Worm (Caenorhabditis elegans) whole organism, dauer: ENCODE results near the gene str-87.

Experiments
- unc-62 ChIP-seq: sonication (generic microtip); optimal IDR thresholded peaks from 2 replicates; lab custom pipeline; 2017; ENCODE audit warnings: missing biosample characterization, missing genetic modification reagents, missing genetic modification characterization

The str-87 gene

DNA sequence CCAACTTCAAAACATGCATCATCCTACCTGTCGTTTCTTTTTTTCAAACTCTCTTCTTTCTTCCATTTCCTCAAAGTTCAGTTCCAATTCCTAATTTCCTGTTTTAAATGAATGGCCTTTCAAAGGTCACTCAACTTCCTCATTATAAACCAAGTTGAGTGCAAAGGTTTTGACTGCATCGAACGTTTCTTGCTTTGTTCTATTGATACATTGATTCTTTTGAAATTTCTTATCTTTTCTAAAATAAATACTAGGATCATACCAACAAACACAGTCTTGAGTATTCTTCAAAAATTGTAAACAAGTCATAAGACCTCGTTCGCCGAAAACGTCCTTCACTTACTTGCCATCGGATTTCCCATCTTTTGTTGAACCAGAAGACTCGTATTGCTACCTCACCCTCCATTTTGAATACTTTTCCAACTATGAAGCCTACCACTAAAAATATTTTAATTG lies 2.2 kb upstream of the str-87 start, which contains the start of gene F59E11.7:
Gene F59E11.7, plus strand, starts transcription at position 51 of the 456 bp plus-strand sequence.
- TF ChIP-seq unc-62 = no peak

ce11 chrV:8985740-8986139 lies 2.3 kb downstream of the str-87 start, which contains the start of gene str-85:
Gene str-85 (minus strand): TSS chrV:8985840.
- TF ChIP-seq unc-62 = no peak

DNA sequence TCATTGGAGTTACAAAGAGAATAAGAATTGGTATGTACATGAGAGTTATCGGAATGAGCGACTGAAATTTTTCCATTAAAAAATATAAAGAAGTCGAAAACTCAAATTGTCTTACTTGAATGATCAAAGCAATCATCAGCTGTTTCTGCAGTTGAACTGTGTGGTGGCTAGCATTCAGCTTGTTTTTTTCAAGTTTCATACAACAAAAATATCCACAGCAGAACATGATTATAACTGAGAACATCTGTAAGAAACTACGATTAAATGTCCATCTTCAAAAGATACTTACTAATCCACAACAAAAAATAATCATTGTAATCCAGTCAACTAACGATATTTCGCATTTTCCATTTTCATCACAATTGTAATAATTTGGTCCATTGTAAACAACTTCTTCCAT lies 3.2 kb downstream of the str-87 start:
- TF ChIP-seq unc-62 = no peak

- TF ChIP-seq unc-62 = no peak
These were observed 4.4 kb downstream of the str-87 start, which contains the start of gene str-86 for ce11 chrV:8983604-8984003. Gene str-86 (minus strand): TSS chrV:8983704.

DNA sequence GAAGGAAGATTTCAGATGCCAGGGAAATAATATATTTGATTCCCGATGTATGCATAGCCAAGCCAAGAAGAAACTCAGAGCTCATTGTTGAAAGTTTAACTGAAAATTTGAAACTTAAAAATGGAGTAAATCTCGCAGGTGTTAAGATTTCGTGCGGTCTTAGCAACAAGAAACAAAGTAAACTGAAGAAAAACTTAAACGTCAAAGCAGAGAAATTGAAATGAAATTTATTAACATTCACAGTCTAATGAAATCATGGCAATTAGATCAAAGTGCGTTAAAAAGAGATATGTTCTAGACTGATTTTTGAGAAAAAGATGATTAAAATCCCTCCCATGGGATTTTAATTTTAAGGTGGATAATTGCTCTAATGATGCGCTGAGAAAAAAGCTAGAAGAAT lies 7.2 kb downstream of the str-87 start, which contains the start of gene str-84:
Gene str-84, minus strand, starts transcription at position 101 of the 400 bp plus-strand sequence.
- no peak for TF ChIP-seq unc-62

- no peak for TF ChIP-seq unc-62
These were observed 10.1 kb downstream of the str-87 start for ce11 chrV:8977895-8978294.

DNA sequence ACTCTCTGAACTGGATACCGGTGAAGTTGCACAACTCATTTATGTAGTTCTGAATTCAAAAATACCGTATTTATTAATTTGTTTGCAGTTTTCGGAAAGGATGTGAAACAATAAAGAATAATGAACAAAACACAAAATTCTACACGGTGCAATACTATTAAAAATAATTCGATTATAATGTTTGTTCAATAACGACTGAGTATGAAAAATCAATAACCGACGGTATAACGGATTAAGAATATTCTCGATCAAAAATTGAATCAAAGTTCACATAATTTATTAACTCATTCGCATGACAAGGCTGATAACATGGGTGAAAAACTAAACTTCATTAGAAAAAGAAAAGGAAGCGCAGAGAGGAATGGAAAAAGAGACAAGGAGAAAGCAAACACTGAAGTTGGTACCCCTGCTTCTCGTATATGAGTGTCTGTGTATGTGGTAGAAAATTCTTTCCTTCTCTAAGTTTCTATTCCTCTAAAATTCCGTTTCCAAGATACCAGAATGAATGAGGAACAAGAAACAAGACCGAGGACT lies 13.0 kb downstream of the str-87 start, which contains the start of gene nhr-143:
Gene nhr-143, minus strand, starts transcription at position 51 of the 534 bp plus-strand sequence.
- TF ChIP-seq unc-62 = no peak

DNA sequence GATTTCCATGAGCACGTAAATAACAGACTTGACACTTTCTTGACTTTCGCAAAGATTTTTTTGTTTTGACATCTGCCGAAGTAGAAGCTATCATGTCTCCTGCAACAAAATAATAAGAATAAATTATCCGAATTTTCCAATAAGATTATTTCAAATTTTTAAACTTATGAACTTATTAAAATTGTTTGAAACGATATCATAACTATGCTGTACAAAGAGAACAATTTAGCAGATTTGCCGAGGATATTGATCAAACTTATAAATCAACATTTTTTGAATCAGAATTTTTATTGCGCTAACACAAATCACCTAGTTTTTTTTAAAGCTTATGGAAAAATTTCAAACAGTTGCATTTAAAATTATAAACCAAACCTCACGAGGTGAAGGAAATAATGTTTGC lies 15.7 kb downstream of the str-87 start, which contains the start of gene nhr-195:
Gene nhr-195, minus strand, starts transcription at position 101 of the 400 bp plus-strand sequence.
- TF ChIP-seq unc-62 = no peak

DNA sequence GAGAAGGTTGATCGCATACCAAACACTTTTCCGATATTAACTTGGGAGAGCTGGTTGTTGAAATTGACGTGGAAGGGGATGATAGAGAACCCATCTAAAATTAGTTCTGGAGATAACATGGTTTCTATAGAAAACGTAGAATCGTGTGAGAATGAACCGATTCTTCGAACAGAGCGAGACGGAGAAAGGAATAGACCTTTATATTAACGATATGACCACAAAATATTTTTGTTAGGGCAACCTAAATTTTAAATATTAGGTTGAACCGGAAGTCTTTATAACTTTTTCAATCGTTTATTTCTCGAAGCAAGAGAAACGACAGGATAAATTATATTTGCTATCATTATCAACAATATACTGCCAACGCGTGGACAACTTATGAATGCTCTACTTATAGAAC lies 21.9 kb downstream of the str-87 start, which contains the start of gene nhr-219:
Gene nhr-219, minus strand, starts transcription at position 101 of the 400 bp plus-strand sequence.
- TF ChIP-seq unc-62 = no peak

- TF ChIP-seq unc-62 = no peak
These were observed 23.8 kb downstream of the str-87 start, which contains the start of gene nhr-44 for ce11 chrV:8964055-8964758. Gene nhr-44 (minus strand): TSS chrV:8964105.

DNA sequence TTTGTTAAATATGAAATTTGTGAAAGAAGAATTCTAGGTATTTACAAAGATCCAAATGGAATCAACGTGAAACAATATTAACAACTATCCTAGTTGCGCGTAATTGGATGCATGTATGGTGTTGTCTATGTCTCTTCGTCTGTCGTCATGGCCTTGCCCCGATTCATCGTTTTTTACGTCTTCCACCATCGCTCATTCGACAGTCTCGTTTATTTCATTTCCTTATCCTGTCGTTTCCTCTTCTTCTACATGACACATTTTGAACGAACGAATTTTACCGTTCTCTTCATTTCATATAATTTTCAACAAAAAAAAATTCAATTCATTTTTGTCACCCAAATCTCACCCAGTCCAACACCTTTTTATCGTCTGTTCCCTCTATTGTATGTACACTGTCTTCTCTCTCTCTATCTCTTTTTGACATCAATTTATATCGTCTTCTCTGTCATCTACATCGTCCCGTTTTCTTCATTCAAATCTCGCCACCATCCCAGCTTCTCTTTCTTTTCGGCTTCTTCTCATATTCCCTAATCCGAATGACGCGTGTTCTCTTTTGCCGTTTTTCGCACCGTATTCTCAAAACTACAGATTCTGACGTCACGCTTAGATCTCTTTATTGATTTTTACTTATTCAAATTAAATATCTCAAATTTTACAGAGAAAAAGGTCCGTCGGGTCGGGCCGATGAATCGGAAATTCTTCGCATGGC lies 31.5 kb downstream of the str-87 start, which contains the start of gene ttc-17:
Gene ttc-17, plus strand, starts transcription at position 659 of the 709 bp plus-strand sequence.
- TF ChIP-seq unc-62 = no peak

DNA sequence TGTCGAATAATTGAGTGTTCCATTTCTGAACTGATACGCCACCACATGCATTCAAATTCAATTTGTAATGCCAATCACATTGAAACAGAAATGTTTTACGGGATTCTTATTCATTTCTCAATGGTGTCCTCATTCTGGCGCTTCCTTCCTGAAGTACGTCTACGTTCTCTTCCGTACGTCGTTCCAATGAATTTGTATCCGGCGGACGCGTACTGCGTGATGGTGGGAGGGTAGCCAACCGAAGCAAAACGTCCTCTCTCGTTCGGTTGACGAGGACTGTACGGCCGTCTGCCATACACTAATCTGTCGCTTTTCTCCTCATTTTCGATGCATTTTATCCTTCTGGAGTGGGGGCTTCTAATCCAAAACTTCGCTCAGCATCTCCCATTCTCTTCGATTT lies 38.1 kb downstream of the str-87 start:
- no peak for TF ChIP-seq unc-62

DNA sequence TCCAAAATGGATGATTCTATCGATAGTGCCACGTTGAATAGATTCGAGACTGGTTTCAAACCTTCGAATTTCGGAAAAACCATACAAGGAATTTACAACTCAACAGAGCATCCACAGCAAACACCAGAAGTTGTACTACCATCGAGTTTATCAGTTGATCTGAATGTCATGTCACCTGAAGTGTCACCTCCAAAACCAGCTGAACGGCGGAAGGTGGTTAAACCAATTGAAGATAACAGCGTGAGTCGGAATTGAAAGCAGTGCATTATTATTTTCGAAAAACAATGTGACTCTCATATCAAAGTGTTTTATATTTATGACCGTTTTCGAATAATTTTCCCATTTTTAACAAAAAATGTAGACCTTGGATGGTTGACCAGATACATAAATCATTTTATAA lies 39.0 kb downstream of the str-87 start:
- no peak for TF ChIP-seq unc-62

DNA sequence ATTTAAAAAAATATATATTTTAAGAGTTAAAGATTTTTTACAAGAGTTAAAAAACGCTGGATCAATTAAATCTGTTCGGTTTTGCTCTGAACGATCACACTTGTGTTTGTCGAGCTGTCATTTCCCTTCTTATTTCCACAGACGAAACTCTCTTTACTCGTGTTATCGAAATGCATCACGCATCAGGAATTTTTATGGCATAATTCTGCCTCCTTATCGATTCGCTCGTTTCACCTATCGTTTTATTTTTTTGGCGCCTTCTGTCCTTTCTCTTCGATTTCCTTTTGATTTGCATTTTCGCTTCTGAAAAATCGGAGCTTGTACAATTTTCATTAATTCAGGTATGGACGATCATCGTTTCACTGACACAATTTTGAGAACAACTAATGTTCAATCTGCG lies 39.6 kb downstream of the str-87 start:
- no peak for TF ChIP-seq unc-62

ce11 chrV:8947499-8947898 lies 40.5 kb downstream of the str-87 start, which contains the start of gene gck-1:
Gene gck-1 (plus strand): TSS chrV:8947799.
- TF ChIP-seq unc-62 = no peak

ce11 chrV:8946142-8946541 lies 41.9 kb downstream of the str-87 start:
- TF ChIP-seq unc-62 = no peak

- no peak for TF ChIP-seq unc-62
These were observed 43.5 kb downstream of the str-87 start for ce11 chrV:8944481-8944880.
